Worm (Caenorhabditis elegans) whole organism, L2 larva: ENCODE measurements around the gene F41B5.1.

Experiments
- C34F6.9 ChIP-seq: fragments of 150-350 bp; optimal IDR thresholded peaks from 2 replicates; lab custom pipeline; 2014; ENCODE audit warnings: missing biosample characterization, missing genetic modification characterization
- F13H6.1 ChIP-seq: sonication (generic microtip); optimal IDR thresholded peaks from 2 replicates; lab custom pipeline; 2016; ENCODE audit warnings: missing genetic modification characterization, missing compliant biosample characterization
- R02D3.7 ChIP-seq: fragments of 150-350 bp; optimal IDR thresholded peaks from 2 replicates; lab custom pipeline; 2014; ENCODE audit warnings: missing biosample characterization, missing genetic modification characterization
- Y55F3AM.14 ChIP-seq: fragments of 200-800 bp; sonication (Bioruptor generic); optimal IDR thresholded peaks from 2 replicates; lab custom pipeline; 2018; ENCODE audit warnings: mild to moderate bottlenecking, missing genetic modification characterization, missing compliant biosample characterization
- alr-1 ChIP-seq: fragments of 150-350 bp; optimal IDR thresholded peaks from 2 replicates; lab custom pipeline; 2014; ENCODE audit warnings: missing biosample characterization, missing genetic modification characterization
- aly-2 ChIP-seq: fragments of 150-350 bp; optimal IDR thresholded peaks from 2 replicates; lab custom pipeline; 2014; ENCODE audit warnings: missing biosample characterization, missing genetic modification characterization
- ama-1 ChIP-seq: fragments of 150-350 bp; optimal IDR thresholded peaks from 2 replicates; lab custom pipeline; 2018; ENCODE audit warnings: inconsistent platforms
- blmp-1 ChIP-seq: sonication (generic microtip); optimal IDR thresholded peaks from 2 replicates; lab custom pipeline; 2017; ENCODE audit warnings: missing genetic modification characterization, mild to moderate bottlenecking, missing compliant biosample characterization, antibody characterized with exemption, moderate library complexity; ENCODE audit not compliant: insufficient read depth
- ceh-16 ChIP-seq: fragments of 150-350 bp; optimal IDR thresholded peaks from 2 replicates; lab custom pipeline; 2014; ENCODE audit warnings: missing biosample characterization, missing genetic modification characterization
- crh-2 ChIP-seq: sonication (generic microtip); optimal IDR thresholded peaks from 2 replicates; lab custom pipeline; 2017; ENCODE audit warnings: missing biosample characterization, missing genetic modification characterization
- dmd-4 ChIP-seq: sonication (generic microtip); optimal IDR thresholded peaks from 2 replicates; lab custom pipeline; 2017; ENCODE audit warnings: missing biosample characterization, missing genetic modification characterization
- egl-27 ChIP-seq: sonication (generic microtip); optimal IDR thresholded peaks from 3 replicates; lab custom pipeline; 2017; ENCODE audit warnings: missing biosample characterization, missing genetic modification reagents, missing genetic modification characterization
- elt-3 ChIP-seq: sonication (generic microtip); optimal IDR thresholded peaks from 2 replicates; lab custom pipeline; 2017; ENCODE audit warnings: missing biosample characterization, missing genetic modification characterization
- fos-1 ChIP-seq: fragments of 150-350 bp; optimal IDR thresholded peaks from 2 replicates; lab custom pipeline; 2014; ENCODE audit warnings: missing biosample characterization, missing genetic modification characterization
- gmeb-1 ChIP-seq: fragments of 150-350 bp; optimal IDR thresholded peaks from 2 replicates; lab custom pipeline; 2014; ENCODE audit warnings: missing biosample characterization, missing genetic modification characterization
- lin-11 ChIP-seq: fragments of 150-350 bp; sonication (generic microtip); optimal IDR thresholded peaks from 2 replicates; lab custom pipeline; 2014; ENCODE audit warnings: missing biosample characterization, missing genetic modification characterization, inconsistent platforms, mixed read lengths
- lin-13 ChIP-seq: fragments of 150-350 bp; optimal IDR thresholded peaks from 2 replicates; lab custom pipeline; 2014; ENCODE audit warnings: missing biosample characterization, missing genetic modification reagents, missing genetic modification characterization
- lin-39 ChIP-seq: fragments of 150-350 bp; optimal IDR thresholded peaks from 2 replicates; lab custom pipeline; 2014; ENCODE audit warnings: missing biosample characterization, missing genetic modification reagents, missing genetic modification characterization
- lsy-2 ChIP-seq, 2 experiments: fragments of 150-350 bp in 1 of 2; sonication (generic microtip) in 1 of 2; optimal IDR thresholded peaks; 2 replicates each; lab custom pipeline; 2014 to 2017; ENCODE audit warnings: missing biosample characterization in 2 of 2, missing genetic modification characterization in 2 of 2
- mdl-1 ChIP-seq, 2 experiments: fragments of 150-350 bp in 1 of 2; sonication (generic microtip) in 1 of 2; optimal IDR thresholded peaks; 2 replicates each; lab custom pipeline; 2017; ENCODE audit warnings: missing biosample characterization in 2 of 2, missing genetic modification characterization in 2 of 2
- nhr-10 ChIP-seq: sonication (generic microtip); optimal IDR thresholded peaks from 2 replicates; lab custom pipeline; 2017; ENCODE audit warnings: missing biosample characterization, missing genetic modification characterization
- nhr-11 ChIP-seq: fragments of 150-350 bp; optimal IDR thresholded peaks from 2 replicates; lab custom pipeline; 2014; ENCODE audit warnings: missing biosample characterization, missing genetic modification characterization
- nhr-12 ChIP-seq: fragments of 150-350 bp; optimal IDR thresholded peaks from 2 replicates; lab custom pipeline; 2014; ENCODE audit warnings: missing biosample characterization, missing genetic modification characterization
- nhr-129 ChIP-seq: fragments of 150-350 bp; optimal IDR thresholded peaks from 2 replicates; lab custom pipeline; 2014; ENCODE audit warnings: missing biosample characterization, missing genetic modification characterization
- nhr-21 ChIP-seq: fragments of 150-350 bp; optimal IDR thresholded peaks from 2 replicates; lab custom pipeline; 2014; ENCODE audit warnings: missing biosample characterization, missing genetic modification characterization
- nhr-23 ChIP-seq: fragments of 150-350 bp; optimal IDR thresholded peaks from 2 replicates; lab custom pipeline; 2014; ENCODE audit warnings: missing biosample characterization, missing genetic modification reagents, missing genetic modification characterization
- nhr-25 ChIP-seq: fragments of 150-350 bp; sonication (generic microtip); optimal IDR thresholded peaks from 3 replicates; lab custom pipeline; 2014; ENCODE audit warnings: missing biosample characterization, missing genetic modification characterization
- nhr-6 ChIP-seq: fragments of 150-350 bp; optimal IDR thresholded peaks from 2 replicates; lab custom pipeline; 2014; ENCODE audit warnings: missing biosample characterization, missing genetic modification characterization
- nhr-77 ChIP-seq: fragments of 150-350 bp; optimal IDR thresholded peaks from 2 replicates; lab custom pipeline; 2014; ENCODE audit warnings: missing biosample characterization, missing genetic modification characterization
- peb-1 ChIP-seq: fragments of 150-350 bp; optimal IDR thresholded peaks from 2 replicates; lab custom pipeline; 2014; ENCODE audit warnings: missing biosample characterization, missing genetic modification characterization
- sem-4 ChIP-seq: fragments of 150-350 bp; optimal IDR thresholded peaks from 2 replicates; lab custom pipeline; 2014; ENCODE audit warnings: missing biosample characterization, missing genetic modification reagents, missing genetic modification characterization
- skn-1 ChIP-seq: sonication (generic microtip); optimal IDR thresholded peaks from 2 replicates; lab custom pipeline; 2017; ENCODE audit warnings: missing biosample characterization, missing genetic modification characterization
- sma-9 ChIP-seq, 2 experiments: fragments of 150-350 bp in 1 of 2; sonication (generic microtip) in 1 of 2; optimal IDR thresholded peaks; 2 replicates each; lab custom pipeline; 2014 to 2016; ENCODE audit warnings: missing genetic modification characterization in 2 of 2, mild to moderate bottlenecking in 1 of 2, missing biosample characterization in 1 of 2, missing compliant biosample characterization in 1 of 2, missing genetic modification reagents in 1 of 2, moderate library complexity in 1 of 2
- snpc-4 ChIP-seq: fragments of 150-350 bp; optimal IDR thresholded peaks from 2 replicates; lab custom pipeline; 2014; ENCODE audit warnings: missing biosample characterization, missing genetic modification characterization
- unc-39 ChIP-seq: fragments of 150-350 bp; optimal IDR thresholded peaks from 2 replicates; lab custom pipeline; 2014; ENCODE audit warnings: missing biosample characterization, missing genetic modification characterization
- unc-62 ChIP-seq: fragments of 150-350 bp; optimal IDR thresholded peaks from 2 replicates; lab custom pipeline; 2014; ENCODE audit warnings: missing biosample characterization, missing genetic modification reagents, missing genetic modification characterization
- zag-1 ChIP-seq: fragments of 150-350 bp; optimal IDR thresholded peaks from 2 replicates; lab custom pipeline; 2014; ENCODE audit warnings: missing biosample characterization, missing genetic modification characterization
- ztf-1 ChIP-seq: fragments of 200-800 bp; sonication (Bioruptor generic); conservative IDR thresholded peaks from 2 replicates; pipeline ENCODE4 v1.3.6; 2022; ENCODE audit warnings: missing genetic modification characterization, missing compliant biosample characterization
- ztf-11 ChIP-seq: sonication (generic microtip); optimal IDR thresholded peaks from 2 replicates; lab custom pipeline; 2017; ENCODE audit warnings: missing biosample characterization, missing genetic modification characterization

F41B5.1 gene

DNA sequence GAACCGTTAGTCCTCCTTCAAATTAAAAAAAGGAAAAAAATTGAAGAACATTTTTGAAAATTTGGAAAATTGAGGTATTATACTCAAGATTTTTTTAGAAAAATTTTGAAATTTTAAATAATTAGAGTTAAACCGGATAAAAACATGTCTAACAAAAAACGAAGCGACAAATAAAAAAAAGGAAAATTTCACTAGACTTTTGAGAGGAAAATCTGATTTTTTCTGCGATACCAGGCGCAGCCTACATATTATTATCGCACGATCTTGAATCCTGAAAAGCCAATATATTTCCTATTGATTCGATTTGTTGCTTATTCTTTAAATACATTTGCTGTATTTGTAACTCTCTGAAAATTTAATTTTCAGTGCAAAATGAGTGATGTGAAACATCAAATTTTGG lies 40.0 kb upstream of the F41B5.1 start, which contains the start of gene nstp-8:
Gene nstp-8, plus strand, starts transcription at position 301 of the 400 bp plus-strand sequence.
- TF ChIP-seq peb-1 (tag; lab: Kevin White, UChicago): no peak
- no peak for TF ChIP-seq egl-27 (tag; lab: Kevin White, UChicago)
- TF ChIP-seq C34F6.9 (tag; lab: Kevin White, UChicago): no peak
- TF ChIP-seq nhr-77 (tag; lab: Kevin White, UChicago): no peak
- TF ChIP-seq ztf-1 (GFP tag; lab: Robert Waterston, UW): no peak
- no peak for TF ChIP-seq gmeb-1 (tag; lab: Kevin White, UChicago)
- TF ChIP-seq nhr-25: no peak
- no peak for TF ChIP-seq nhr-21 (tag; lab: Kevin White, UChicago)
- TF ChIP-seq alr-1 (tag; lab: Kevin White, UChicago): no peak
- TF ChIP-seq lin-13 (GFP tag; lab: Kevin White, UChicago): no peak
- TF ChIP-seq dmd-4 (tag; lab: Kevin White, UChicago): no peak
- TF ChIP-seq nhr-12 (tag; lab: Kevin White, UChicago): no peak
- TF ChIP-seq nhr-10 (tag; lab: Kevin White, UChicago): no peak
- no peak for TF ChIP-seq nhr-23
- TF ChIP-seq unc-39 (tag; lab: Kevin White, UChicago): no peak
- no peak for TF ChIP-seq ama-1 (lab: Kevin White, UChicago)
- TF ChIP-seq skn-1 (tag; lab: Kevin White, UChicago): no peak
- TF ChIP-seq sma-9 (GFP tag; optimal IDR thresholded peaks at IDR 0.05; lab: Kevin White, UChicago): no peak
- TF ChIP-seq sma-9 (tag; optimal IDR thresholded peaks at IDR 0.05; lab: Kevin White, UChicago): no peak

DNA sequence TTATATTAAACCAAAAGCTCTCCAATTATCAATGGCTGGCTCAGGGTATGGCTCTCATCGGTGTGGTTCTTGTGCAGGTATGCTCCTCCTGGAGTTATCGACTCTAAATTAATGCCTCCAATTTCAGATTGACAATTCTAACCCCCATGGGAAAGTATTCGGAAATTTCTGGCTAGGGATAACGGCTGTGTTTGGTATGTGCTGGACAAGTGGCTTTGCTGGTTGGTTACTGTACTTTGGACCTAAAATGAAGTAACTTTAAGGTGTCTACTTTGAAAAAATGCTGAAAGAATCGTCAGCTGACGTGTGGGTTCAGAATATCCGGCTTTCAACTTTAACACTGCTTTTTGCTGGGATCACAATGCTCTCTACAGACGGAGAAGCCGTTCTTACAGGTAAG lies 38.4 kb upstream of the F41B5.1 start:
- no peak for TF ChIP-seq fos-1
- TF ChIP-seq nhr-6 (tag; lab: Kevin White, UChicago): no peak
- TF ChIP-seq, all 48 proteins: peak for 0

DNA sequence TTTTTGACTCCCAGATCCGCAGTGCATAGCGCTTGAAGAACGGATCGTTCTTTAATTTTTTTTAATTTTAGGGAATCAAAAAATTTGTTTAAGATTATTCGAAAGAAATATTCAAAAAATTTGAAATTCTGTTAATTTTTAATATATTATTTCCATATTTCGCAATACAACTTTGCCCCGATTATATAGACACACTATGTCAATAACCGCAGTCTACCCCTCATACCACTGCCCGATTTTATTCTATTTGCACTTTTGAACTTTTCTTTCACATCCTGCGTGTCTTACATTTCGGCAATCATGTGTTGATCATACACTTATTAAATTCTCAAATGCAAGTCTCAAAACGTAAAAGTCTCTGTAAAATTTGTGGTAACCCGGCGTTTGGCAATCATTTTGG lies 36.5 kb upstream of the F41B5.1 start, which contains the start of gene nhr-56:
Gene nhr-56, plus strand, starts transcription at position 202 of the 400 bp plus-strand sequence.
- TF ChIP-seq R02D3.7 (tag; lab: Kevin White, UChicago): no peak
- peak; percentile 59 for TF ChIP-seq crh-2 (tag; lab: Kevin White, UChicago)
- TF ChIP-seq unc-39 (tag; lab: Kevin White, UChicago): no peak
- no peak for TF ChIP-seq nhr-11 (tag; lab: Kevin White, UChicago)
- TF ChIP-seq sem-4 (tag; lab: Kevin White, UChicago): no peak
- TF ChIP-seq ama-1 (lab: Kevin White, UChicago): no peak
- no peak for TF ChIP-seq blmp-1
- peak; percentile 71 for TF ChIP-seq fos-1
- TF ChIP-seq ztf-11 (tag; lab: Kevin White, UChicago): no peak
- no peak for TF ChIP-seq lin-39 (tag; lab: Kevin White, UChicago)
- no peak for TF ChIP-seq nhr-21 (tag; lab: Kevin White, UChicago)
- TF ChIP-seq lsy-2 (tag; optimal IDR thresholded peaks at IDR 0.05; lab: Kevin White, UChicago): peak in 1 of 2 experiments; percentile 47
- no peak for TF ChIP-seq lin-13 (GFP tag; lab: Kevin White, UChicago)
- no peak for TF ChIP-seq alr-1 (tag; lab: Kevin White, UChicago)
- TF ChIP-seq F13H6.1 (tag; lab: Kevin White, UChicago): peak; percentile 25
- TF ChIP-seq nhr-25: peak; percentile 31
- TF ChIP-seq mdl-1 (tag; optimal IDR thresholded peaks at IDR 0.05; lab: Kevin White, UChicago): no peak
- no peak for TF ChIP-seq aly-2 (tag; lab: Kevin White, UChicago)
- TF ChIP-seq nhr-129: peak; percentile 63
- no peak for TF ChIP-seq nhr-77 (tag; lab: Kevin White, UChicago)
- TF ChIP-seq unc-62: no peak
- no peak for TF ChIP-seq Y55F3AM.14 (GFP tag; lab: Kevin White, UChicago)
- peak; percentile 79 for TF ChIP-seq sma-9 (GFP tag; optimal IDR thresholded peaks at IDR 0.05; lab: Kevin White, UChicago)
- no peak for TF ChIP-seq sma-9 (tag; optimal IDR thresholded peaks at IDR 0.05; lab: Kevin White, UChicago)
- TF ChIP-seq C34F6.9 (tag; lab: Kevin White, UChicago): peak; percentile 26
- TF ChIP-seq snpc-4 (tag; lab: Kevin White, UChicago): no peak
- no peak for TF ChIP-seq ceh-16 (tag; lab: Kevin White, UChicago)
- no peak for TF ChIP-seq lin-11
- peak; percentile 67 for TF ChIP-seq gmeb-1 (tag; lab: Kevin White, UChicago)
- no peak for TF ChIP-seq elt-3 (tag; lab: Kevin White, UChicago)
- TF ChIP-seq nhr-23: no peak
- no peak for TF ChIP-seq zag-1 (tag; lab: Kevin White, UChicago)
